Worm (Caenorhabditis elegans): ENCODE measurements around the gene T08A9.13.

DNA sequence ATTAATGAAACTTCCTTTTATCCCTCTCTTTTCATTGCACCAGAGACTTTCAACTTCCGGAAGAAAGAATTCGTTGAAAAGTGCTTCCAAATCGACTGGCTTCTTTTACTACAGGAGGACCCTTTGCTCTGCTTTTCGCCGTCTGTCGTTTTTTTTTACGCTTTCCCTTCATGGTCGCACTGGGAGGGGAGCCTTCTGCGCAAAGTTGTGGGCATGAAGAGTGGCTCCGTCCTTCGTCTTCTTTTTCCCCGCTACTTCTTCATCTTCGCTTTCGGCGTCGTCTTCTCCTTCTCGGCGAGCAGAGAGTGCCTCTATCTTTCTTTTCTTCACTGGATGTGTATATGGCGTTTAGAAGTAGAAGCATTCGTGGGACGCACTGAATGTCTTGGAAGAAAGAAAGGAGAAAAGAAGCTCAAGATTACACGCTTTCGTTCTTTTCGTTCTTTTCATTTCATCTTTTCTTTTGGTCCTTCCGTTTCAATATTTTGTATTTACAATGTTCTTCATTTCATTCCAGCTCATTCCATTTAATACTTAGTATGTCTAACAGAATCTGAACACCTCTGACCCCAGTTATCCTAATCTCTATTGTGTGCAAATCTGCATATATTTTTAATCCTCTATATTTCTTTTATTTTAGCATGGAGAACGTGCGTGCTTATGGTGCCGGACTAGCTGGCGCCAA is 4.9 kb upstream of the T08A9.13 start, which contains the start of gene sng-1:
- no peak for TF ChIP-seq ztf-11 (tag; optimal IDR thresholded peaks at IDR 0.05)
- TF ChIP-seq flh-1 (GFP tag; optimal IDR thresholded peaks at IDR 0.05) = no peak
- TF ChIP-seq nhr-76 (tag; optimal IDR thresholded peaks at IDR 0.05) = no peak
